Worm (Caenorhabditis elegans) whole organism, L2 larva: ENCODE results near the gene atf-4.

Source experiments
- C34F6.9 ChIP-seq: fragments of 150-350 bp; optimal IDR thresholded peaks from 2 replicates; lab custom pipeline; 2014; ENCODE audit warnings: missing biosample characterization, missing genetic modification characterization
- F13H6.1 ChIP-seq: sonication (generic microtip); optimal IDR thresholded peaks from 2 replicates; lab custom pipeline; 2016; ENCODE audit warnings: missing genetic modification characterization, missing compliant biosample characterization
- R02D3.7 ChIP-seq: fragments of 150-350 bp; optimal IDR thresholded peaks from 2 replicates; lab custom pipeline; 2014; ENCODE audit warnings: missing biosample characterization, missing genetic modification characterization
- Y55F3AM.14 ChIP-seq: fragments of 200-800 bp; sonication (Bioruptor generic); optimal IDR thresholded peaks from 2 replicates; lab custom pipeline; 2018; ENCODE audit warnings: mild to moderate bottlenecking, missing genetic modification characterization, missing compliant biosample characterization
- alr-1 ChIP-seq: fragments of 150-350 bp; optimal IDR thresholded peaks from 2 replicates; lab custom pipeline; 2014; ENCODE audit warnings: missing biosample characterization, missing genetic modification characterization
- aly-2 ChIP-seq: fragments of 150-350 bp; optimal IDR thresholded peaks from 2 replicates; lab custom pipeline; 2014; ENCODE audit warnings: missing biosample characterization, missing genetic modification characterization
- ama-1 ChIP-seq: fragments of 150-350 bp; optimal IDR thresholded peaks from 2 replicates; lab custom pipeline; 2018; ENCODE audit warnings: inconsistent platforms
- blmp-1 ChIP-seq: sonication (generic microtip); optimal IDR thresholded peaks from 2 replicates; lab custom pipeline; 2017; ENCODE audit warnings: missing genetic modification characterization, mild to moderate bottlenecking, missing compliant biosample characterization, antibody characterized with exemption, moderate library complexity; ENCODE audit not compliant: insufficient read depth
- ceh-82 ChIP-seq: fragments of 150-350 bp; optimal IDR thresholded peaks from 2 replicates; lab custom pipeline; 2014; ENCODE audit warnings: missing biosample characterization, missing genetic modification characterization
- crh-2 ChIP-seq: sonication (generic microtip); optimal IDR thresholded peaks from 2 replicates; lab custom pipeline; 2017; ENCODE audit warnings: missing biosample characterization, missing genetic modification characterization
- dmd-4 ChIP-seq: sonication (generic microtip); optimal IDR thresholded peaks from 2 replicates; lab custom pipeline; 2017; ENCODE audit warnings: missing biosample characterization, missing genetic modification characterization
- egl-27 ChIP-seq: sonication (generic microtip); optimal IDR thresholded peaks from 3 replicates; lab custom pipeline; 2017; ENCODE audit warnings: missing biosample characterization, missing genetic modification reagents, missing genetic modification characterization
- elt-1 ChIP-seq: fragments of 150-350 bp; optimal IDR thresholded peaks from 2 replicates; lab custom pipeline; 2014; ENCODE audit warnings: missing biosample characterization, missing genetic modification characterization
- elt-3 ChIP-seq: sonication (generic microtip); optimal IDR thresholded peaks from 2 replicates; lab custom pipeline; 2017; ENCODE audit warnings: missing biosample characterization, missing genetic modification characterization
- fos-1 ChIP-seq: fragments of 150-350 bp; optimal IDR thresholded peaks from 2 replicates; lab custom pipeline; 2014; ENCODE audit warnings: missing biosample characterization, missing genetic modification characterization
- gmeb-1 ChIP-seq: fragments of 150-350 bp; optimal IDR thresholded peaks from 2 replicates; lab custom pipeline; 2014; ENCODE audit warnings: missing biosample characterization, missing genetic modification characterization
- lin-11 ChIP-seq: fragments of 150-350 bp; sonication (generic microtip); optimal IDR thresholded peaks from 2 replicates; lab custom pipeline; 2014; ENCODE audit warnings: missing biosample characterization, missing genetic modification characterization, inconsistent platforms, mixed read lengths
- lin-13 ChIP-seq: fragments of 150-350 bp; optimal IDR thresholded peaks from 2 replicates; lab custom pipeline; 2014; ENCODE audit warnings: missing biosample characterization, missing genetic modification reagents, missing genetic modification characterization
- lsy-2 ChIP-seq, 2 experiments: fragments of 150-350 bp in 1 of 2; sonication (generic microtip) in 1 of 2; optimal IDR thresholded peaks; 2 replicates each; lab custom pipeline; 2014 to 2017; ENCODE audit warnings: missing biosample characterization in 2 of 2, missing genetic modification characterization in 2 of 2
- mbf-1 ChIP-seq: sonication (generic microtip); optimal IDR thresholded peaks from 2 replicates; lab custom pipeline; 2017; ENCODE audit warnings: missing biosample characterization, missing genetic modification characterization
- mdl-1 ChIP-seq, 2 experiments: fragments of 150-350 bp in 1 of 2; sonication (generic microtip) in 1 of 2; optimal IDR thresholded peaks; 2 replicates each; lab custom pipeline; 2017; ENCODE audit warnings: missing biosample characterization in 2 of 2, missing genetic modification characterization in 2 of 2
- nhr-11 ChIP-seq: fragments of 150-350 bp; optimal IDR thresholded peaks from 2 replicates; lab custom pipeline; 2014; ENCODE audit warnings: missing biosample characterization, missing genetic modification characterization
- nhr-129 ChIP-seq: fragments of 150-350 bp; optimal IDR thresholded peaks from 2 replicates; lab custom pipeline; 2014; ENCODE audit warnings: missing biosample characterization, missing genetic modification characterization
- nhr-25 ChIP-seq: fragments of 150-350 bp; sonication (generic microtip); optimal IDR thresholded peaks from 3 replicates; lab custom pipeline; 2014; ENCODE audit warnings: missing biosample characterization, missing genetic modification characterization
- peb-1 ChIP-seq: fragments of 150-350 bp; optimal IDR thresholded peaks from 2 replicates; lab custom pipeline; 2014; ENCODE audit warnings: missing biosample characterization, missing genetic modification characterization
- sem-4 ChIP-seq: fragments of 150-350 bp; optimal IDR thresholded peaks from 2 replicates; lab custom pipeline; 2014; ENCODE audit warnings: missing biosample characterization, missing genetic modification reagents, missing genetic modification characterization
- sma-3 ChIP-seq: sonication (generic microtip); optimal IDR thresholded peaks from 2 replicates; lab custom pipeline; 2016; ENCODE audit warnings: missing genetic modification reagents, missing genetic modification characterization, missing compliant biosample characterization
- sma-9 ChIP-seq, 2 experiments: fragments of 150-350 bp in 1 of 2; sonication (generic microtip) in 1 of 2; optimal IDR thresholded peaks; 2 replicates each; lab custom pipeline; 2014 to 2016; ENCODE audit warnings: missing genetic modification characterization in 2 of 2, mild to moderate bottlenecking in 1 of 2, missing biosample characterization in 1 of 2, missing compliant biosample characterization in 1 of 2, missing genetic modification reagents in 1 of 2, moderate library complexity in 1 of 2
- snpc-4 ChIP-seq: fragments of 150-350 bp; optimal IDR thresholded peaks from 2 replicates; lab custom pipeline; 2014; ENCODE audit warnings: missing biosample characterization, missing genetic modification characterization
- unc-39 ChIP-seq: fragments of 150-350 bp; optimal IDR thresholded peaks from 2 replicates; lab custom pipeline; 2014; ENCODE audit warnings: missing biosample characterization, missing genetic modification characterization
- unc-55 ChIP-seq: fragments of 150-350 bp; sonication (generic microtip); optimal IDR thresholded peaks from 3 replicates; lab custom pipeline; 2014; ENCODE audit warnings: missing biosample characterization, missing genetic modification reagents, missing genetic modification characterization
- zag-1 ChIP-seq: fragments of 150-350 bp; optimal IDR thresholded peaks from 2 replicates; lab custom pipeline; 2014; ENCODE audit warnings: missing biosample characterization, missing genetic modification characterization
- ztf-11 ChIP-seq: sonication (generic microtip); optimal IDR thresholded peaks from 2 replicates; lab custom pipeline; 2017; ENCODE audit warnings: missing biosample characterization, missing genetic modification characterization
- ztf-4 ChIP-seq: fragments of 150-350 bp; optimal IDR thresholded peaks from 2 replicates; lab custom pipeline; 2014; ENCODE audit warnings: missing biosample characterization, missing genetic modification characterization

atf-4 gene

DNA sequence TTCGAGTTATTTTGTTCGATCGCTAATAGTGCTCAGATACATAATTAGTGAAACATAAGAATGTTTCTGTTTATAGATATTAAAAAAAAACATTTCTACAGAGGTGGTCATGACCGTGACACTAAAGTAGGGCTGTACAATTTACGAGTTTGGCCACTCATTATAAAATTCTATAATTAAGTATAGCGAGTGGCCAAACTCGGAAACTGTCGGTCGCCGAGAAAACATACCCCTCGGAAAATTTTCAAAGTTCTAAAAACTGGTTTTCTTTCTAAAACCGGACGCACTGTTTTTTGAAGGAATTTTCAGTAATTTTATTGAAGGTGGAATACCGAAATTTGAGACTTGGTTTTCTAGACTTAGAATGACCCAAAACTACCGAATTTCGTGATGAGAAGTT is 4.9 kb downstream of the atf-4 start:
- no peak for TF ChIP-seq egl-27 (tag; lab: Kevin White, UChicago)
- TF ChIP-seq ztf-11 (tag; lab: Kevin White, UChicago) = no peak
- TF ChIP-seq ceh-82 = no peak
- TF ChIP-seq elt-1 = no peak
- no peak for TF ChIP-seq sem-4 (tag; lab: Kevin White, UChicago)
- TF ChIP-seq nhr-25 (tag; lab: Kevin White, UChicago) = no peak
- TF ChIP-seq alr-1 (tag; lab: Kevin White, UChicago) = no peak
- TF ChIP-seq mdl-1 (tag; optimal IDR thresholded peaks at IDR 0.05; lab: Kevin White, UChicago) = no peak

ce11 chrX:14804706-14805105 is 5.9 kb downstream of the atf-4 start:
- TF ChIP-seq C34F6.9 (tag; lab: Kevin White, UChicago) (peak; percentile 39), lsy-2 (tag; optimal IDR thresholded peaks at IDR 0.05; lab: Kevin White, UChicago) (peak in 1 of 2 experiments; percentile 23), sem-4 (tag; lab: Kevin White, UChicago) (peak; percentile 32), mdl-1 (tag; optimal IDR thresholded peaks at IDR 0.05; lab: Kevin White, UChicago) (peak in 1 of 2 experiments; percentile 13), sma-9 (GFP tag; optimal IDR thresholded peaks at IDR 0.05; lab: Kevin White, UChicago) (peak; percentile 65), sma-9 (tag; optimal IDR thresholded peaks at IDR 0.05; lab: Kevin White, UChicago) (no peak), snpc-4 (no peak), gmeb-1 (no peak), elt-3 (no peak), F13H6.1 (peak; percentile 49), lin-11 (peak; percentile 23), unc-55 (GFP tag; lab: Kevin White, UChicago) (peak; percentile 33), nhr-129 (tag; lab: Kevin White, UChicago) (peak; percentile 29), blmp-1 (tag; lab: Kevin White, UChicago) (no peak), lin-13 (GFP tag; lab: Kevin White, UChicago) (peak; percentile 33), alr-1 (tag; lab: Kevin White, UChicago) (no peak), sma-3 (peak; percentile 45), fos-1 (tag; lab: Kevin White, UChicago) (peak; percentile 42), crh-2 (tag; lab: Kevin White, UChicago) (peak; percentile 23)
- TF ChIP-seq, all 48 proteins: peak for 13

DNA sequence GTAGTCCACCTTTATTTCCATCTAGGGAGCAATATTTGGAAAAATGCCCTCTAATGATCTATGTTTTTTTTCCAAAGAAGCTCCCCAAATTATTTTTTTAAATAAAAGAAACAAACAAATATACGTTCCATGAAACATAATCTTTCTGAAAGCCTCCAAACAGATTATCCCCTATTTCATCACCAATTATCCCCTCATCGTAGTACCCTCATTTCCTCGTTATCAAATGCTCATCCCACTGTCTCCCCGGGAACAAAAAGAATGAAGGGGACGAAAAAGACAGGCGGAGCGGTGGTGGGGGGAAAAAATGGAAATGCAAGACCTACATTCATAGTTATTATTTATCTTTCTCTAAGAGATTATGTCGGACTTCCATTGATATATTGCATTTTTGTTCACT is 13.2 kb downstream of the atf-4 start:
- TF ChIP-seq elt-1 = no peak
- TF ChIP-seq, all 48 proteins: peak for 0

ce11 chrX:14794170-14794569 is 16.4 kb downstream of the atf-4 start:
- no peak for TF ChIP-seq ama-1 (lab: Kevin White, UChicago)
- no peak for TF ChIP-seq sma-3
- no peak for TF ChIP-seq fos-1 (tag; lab: Kevin White, UChicago)
- no peak for TF ChIP-seq R02D3.7 (tag; lab: Kevin White, UChicago)
- TF ChIP-seq unc-55 (GFP tag; lab: Kevin White, UChicago) = no peak
- TF ChIP-seq egl-27 (tag; lab: Kevin White, UChicago) = no peak
- TF ChIP-seq dmd-4 (tag; lab: Kevin White, UChicago) = no peak

DNA sequence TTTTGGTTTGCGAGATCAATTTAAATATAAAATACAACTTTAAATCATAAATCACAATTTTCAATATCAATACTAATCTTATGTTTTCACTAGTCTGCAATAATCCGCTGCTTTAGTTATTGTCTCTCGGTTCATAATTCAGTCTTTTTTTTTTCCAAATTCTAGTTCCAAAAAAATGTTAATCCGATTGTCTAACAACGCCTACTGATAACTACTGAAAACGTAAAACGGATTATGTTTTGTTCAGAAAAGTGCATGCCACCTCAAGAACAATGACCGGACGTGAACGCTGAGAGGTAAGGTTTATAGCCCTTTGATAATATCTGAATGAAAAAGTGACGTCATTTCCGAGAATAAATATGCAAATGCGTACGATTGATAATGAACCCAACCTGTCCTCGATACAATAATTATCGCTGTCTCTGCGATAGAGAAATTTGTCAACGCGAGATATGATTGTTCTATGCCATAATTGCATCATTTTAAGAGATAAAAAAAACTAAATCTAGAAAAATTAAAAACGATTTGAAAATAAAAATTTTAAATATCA is 17.3 kb downstream of the atf-4 start, which contains the start of gene sprr-2:
Gene sprr-2, plus strand, starts transcription at position 248 of the 550 bp plus-strand sequence.
- TF ChIP-seq Y55F3AM.14 (GFP tag; lab: Kevin White, UChicago) (no peak), ztf-4 (no peak), lsy-2 (tag; optimal IDR thresholded peaks at IDR 0.05; lab: Kevin White, UChicago) (peak in 1 of 2 experiments; percentile 28), aly-2 (tag; lab: Kevin White, UChicago) (no peak), nhr-11 (no peak), sem-4 (tag; lab: Kevin White, UChicago) (no peak), F13H6.1 (peak; percentile 4), sma-9 (GFP tag; optimal IDR thresholded peaks at IDR 0.05; lab: Kevin White, UChicago) (peak; percentile 32), sma-9 (tag; optimal IDR thresholded peaks at IDR 0.05; lab: Kevin White, UChicago) (no peak), ceh-82 (no peak), fos-1 (tag; lab: Kevin White, UChicago) (peak; percentile 61), peb-1 (tag; lab: Kevin White, UChicago) (no peak), snpc-4 (no peak), mbf-1 (tag; lab: Kevin White, UChicago) (no peak), unc-39 (tag; lab: Kevin White, UChicago) (no peak), crh-2 (tag; lab: Kevin White, UChicago) (peak; percentile 6), sma-3 (no peak), zag-1 (tag; lab: Kevin White, UChicago) (no peak), lin-13 (GFP tag; lab: Kevin White, UChicago) (no peak)
